Fruit fly (Drosophila melanogaster): Measurements from ENCODE around the gene Serinc.

Gene Serinc

DNA sequence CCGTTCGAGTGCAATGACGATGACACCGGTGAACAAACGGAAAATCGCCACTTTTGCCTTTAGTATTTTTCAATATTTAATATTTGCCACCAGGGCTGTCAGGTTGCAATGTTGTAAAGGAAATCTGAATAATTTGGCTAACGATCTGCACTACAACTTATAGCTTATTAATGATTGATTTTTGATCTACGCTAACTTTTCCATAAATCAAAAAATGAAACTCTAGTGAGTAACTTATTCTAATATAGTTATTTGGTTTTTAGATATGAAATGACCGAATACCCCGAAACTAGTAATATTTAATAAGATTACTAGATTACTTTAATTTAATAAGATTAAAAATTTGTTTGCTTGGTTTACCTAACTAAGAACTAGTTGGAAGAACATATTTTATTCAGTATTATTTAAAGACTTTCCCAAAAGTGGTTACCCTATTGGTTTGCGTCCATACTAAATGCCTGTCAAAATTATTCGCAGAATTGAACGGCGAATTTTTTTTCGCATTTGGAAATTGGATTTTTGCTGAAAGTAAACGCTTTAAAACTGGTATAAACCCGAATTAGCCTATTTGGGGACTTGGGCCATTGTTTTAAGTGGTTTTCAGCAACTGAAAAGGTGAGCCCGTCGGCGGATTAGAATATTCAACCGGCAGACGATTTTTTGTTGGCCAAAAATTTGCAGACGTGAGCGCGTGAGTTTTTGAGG, 26.5 kb upstream of the Serinc start, which contains the start of the genes Agpat3 and RAF2 (continued):
- TF ChIP-seq caup (GFP tag; optimal IDR thresholded peaks at IDR 0.05; ENCODE audit: severe bottlenecking), result no peak
- TF ChIP-seq zfh1 (GFP tag; IDR thresholded peaks at IDR 0.05), result peak; percentile 48; the same call in 1 of the 3 replicates
- peak; percentile 5; the same call in 1 of the 2 replicates for TF ChIP-seq Drgx (GFP tag; IDR thresholded peaks at IDR 0.05)
- peak; percentile 58 for TF ChIP-seq CG8924 (tag; optimal IDR thresholded peaks at IDR 0.05)
- peak; percentile 31; the same call in 1 of the 4 replicates for TF ChIP-seq Gug (GFP tag; IDR thresholded peaks at IDR 0.05)
- no peak for TF ChIP-seq eyg (GFP tag; optimal IDR thresholded peaks at IDR 0.05)
- no peak for TF ChIP-seq h (optimal IDR thresholded peaks at IDR 0.05)
- no peak for TF ChIP-seq CG10431 (GFP tag; optimal IDR thresholded peaks at IDR 0.05)
- no peak for TF ChIP-seq CG30431 (GFP tag; optimal IDR thresholded peaks at IDR 0.05)
- peak; percentile 11; the same call in 1 of the 2 replicates for TF ChIP-seq Dref (GFP tag; IDR thresholded peaks at IDR 0.05)
- peak; percentile 58 for TF ChIP-seq CG12659 (GFP tag; optimal IDR thresholded peaks at IDR 0.05)
- TF ChIP-seq CG13775 (GFP tag; optimal IDR thresholded peaks at IDR 0.05), result peak; percentile 54
- no peak for TF ChIP-seq CG6254 (GFP tag; optimal IDR thresholded peaks at IDR 0.05)
- peak; percentile 30 for TF ChIP-seq Fer3 (tag; optimal IDR thresholded peaks at IDR 0.05)
- TF ChIP-seq CG30020 (tag; optimal IDR thresholded peaks at IDR 0.05), result peak; percentile 60
- no peak for TF ChIP-seq ash1 (GFP tag; optimal IDR thresholded peaks at IDR 0.05)
- TF ChIP-seq bbx (GFP tag; IDR thresholded peaks at IDR 0.05; ENCODE audit: partially characterized antibody), result no peak
- peak; percentile 44 for TF ChIP-seq pzg (GFP tag; optimal IDR thresholded peaks at IDR 0.05)
- no peak for TF ChIP-seq MESR4 (GFP tag; optimal IDR thresholded peaks at IDR 0.05)
- TF ChIP-seq CoRest (tag; optimal IDR thresholded peaks at IDR 0.05), result peak; percentile 75
- no peak for TF ChIP-seq CG17568 (GFP tag; optimal IDR thresholded peaks at IDR 0.05)
- no peak for TF ChIP-seq CG12769 (tag; optimal IDR thresholded peaks at IDR 0.05)
- TF ChIP-seq Ssrp (tag; optimal IDR thresholded peaks at IDR 0.05), result peak; percentile 50
- peak; percentile 76 for TF ChIP-seq CG14710 (tag; optimal IDR thresholded peaks at IDR 0.05)
- no peak for TF ChIP-seq CG14050 (GFP tag; IDR thresholded peaks at IDR 0.05)
- TF ChIP-seq cg (GFP tag; optimal IDR thresholded peaks at IDR 0.05), result no peak
- no peak for TF ChIP-seq otp (GFP tag; IDR thresholded peaks at IDR 0.05)
- no peak for TF ChIP-seq Poxn (GFP tag; IDR thresholded peaks at IDR 0.05)
- no peak for TF ChIP-seq CG4854 (GFP tag; optimal IDR thresholded peaks at IDR 0.05)
- no peak for TF ChIP-seq CG31224 (GFP tag; IDR thresholded peaks at IDR 0.05)
- TF ChIP-seq Ptx1 (GFP tag; IDR thresholded peaks at IDR 0.05), result no peak; the same call in 1 of the 2 replicates
- TF ChIP-seq CG15601 (tag; optimal IDR thresholded peaks at IDR 0.05), result peak; percentile 34
- no peak for TF ChIP-seq CG17802 (tag; optimal IDR thresholded peaks at IDR 0.05)
- peak; percentile 57 for TF ChIP-seq CG12104 (GFP tag; optimal IDR thresholded peaks at IDR 0.05)
- peak; percentile 38 for TF ChIP-seq Aef1 (GFP tag; IDR thresholded peaks at IDR 0.05)
- TF ChIP-seq ERR (GFP tag; optimal IDR thresholded peaks at IDR 0.05), result no peak
- TF ChIP-seq CG3838 (GFP tag; optimal IDR thresholded peaks at IDR 0.05), result no peak
- no peak for TF ChIP-seq Hand (GFP tag; optimal IDR thresholded peaks at IDR 0.05)
- no peak for TF ChIP-seq exex (tag; optimal IDR thresholded peaks at IDR 0.05)
- TF ChIP-seq ATbp (GFP tag; optimal IDR thresholded peaks at IDR 0.05), result no peak
- TF ChIP-seq Atf-2 (GFP tag; optimal IDR thresholded peaks at IDR 0.05), result no peak
- TF ChIP-seq CG7987 (GFP tag; optimal IDR thresholded peaks at IDR 0.05), result no peak
- peak; percentile 38 for TF ChIP-seq sens (GFP tag)
- TF ChIP-seq CG15514 (GFP tag; optimal IDR thresholded peaks at IDR 0.05), result peak; percentile 47
- TF ChIP-seq gt (GFP tag; IDR thresholded peaks at IDR 0.05), result no peak
- TF ChIP-seq CG6854 (GFP tag; optimal IDR thresholded peaks at IDR 0.05), result no peak
- no peak for TF ChIP-seq HLHmδ (GFP tag; optimal IDR thresholded peaks at IDR 0.05)
- no peak for TF ChIP-seq CG3163 (GFP tag; optimal IDR thresholded peaks at IDR 0.05)
- TF ChIP-seq Hmr (GFP tag; optimal IDR thresholded peaks at IDR 0.05), result peak; percentile 36

Data from whole organism, embryonic.